Worm (Caenorhabditis elegans): Measurements from ENCODE around the gene C33D9.8.
A peak's percentile ranks its signal among the peaks of the same experiment; 100 is the strongest.

The C33D9.8 gene

DNA sequence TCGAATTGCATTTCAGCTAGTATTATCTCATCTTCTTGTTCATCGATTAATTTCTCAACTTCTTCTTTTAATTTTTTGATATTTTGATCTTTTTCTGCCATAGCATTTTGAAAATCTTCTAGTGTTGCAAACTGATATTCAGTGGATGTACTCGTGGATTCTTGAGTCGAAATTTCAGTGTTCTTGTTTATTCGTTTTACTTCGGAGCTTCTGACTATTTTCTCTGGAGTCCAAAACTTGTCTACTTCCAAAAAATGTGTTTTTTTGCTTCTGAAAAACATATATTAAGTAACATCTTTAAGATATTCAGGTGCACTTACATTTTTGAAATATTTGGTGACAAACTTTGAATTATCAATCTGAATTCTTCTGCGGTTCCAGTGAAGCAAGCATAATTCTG is 17.0 kb downstream of the C33D9.8 start, which contains the start of gene F20C5.5:
Gene F20C5.5 (minus strand): TSS at position 101 of the 400 bp plus-strand sequence.
- TF ChIP-seq tbp1 (GFP tag; optimal IDR thresholded peaks at IDR 0.05) (no peak), somi-1 (GFP tag; optimal IDR thresholded peaks at IDR 0.05) (no peak), F52B5.7 (tag; optimal IDR thresholded peaks at IDR 0.05) (no peak), madf-8 (GFP tag; conservative IDR thresholded peaks at IDR 0.05) (no peak), ztf-6 (GFP tag; IDR thresholded peaks at IDR 0.05) (no peak), sdz-38 (tag; optimal IDR thresholded peaks at IDR 0.05) (no peak), B0261.1 (tag; optimal IDR thresholded peaks at IDR 0.05) (no peak)

DNA sequence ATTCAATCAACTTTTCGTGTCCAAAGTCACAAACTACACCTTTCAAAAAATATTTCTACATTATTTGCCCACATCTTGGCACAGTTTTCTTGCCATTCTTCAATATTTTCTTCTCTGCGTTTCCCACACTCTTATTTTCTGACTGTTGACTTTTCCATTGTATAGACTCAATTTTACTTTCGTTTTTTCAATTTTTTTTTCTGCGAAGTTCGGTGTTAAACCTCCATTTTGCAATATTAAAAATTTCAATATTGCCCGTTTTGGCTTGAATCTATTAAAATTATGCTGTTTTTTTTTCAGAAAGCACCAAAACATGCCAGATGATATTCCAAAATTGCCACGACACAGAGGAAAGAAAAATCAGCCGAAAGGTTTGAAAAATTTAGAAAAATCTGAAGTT is 22.0 kb downstream of the C33D9.8 start, which contains the start of gene cdc-50.B:
Gene cdc-50.B (plus strand): TSS at position 301 of the 400 bp plus-strand sequence.
- TF ChIP-seq egrh-3 (GFP tag; IDR thresholded peaks at IDR 0.05) (no peak), Y95B8A.8 (GFP tag; IDR thresholded peaks at IDR 0.05) (no peak), cebp-2 (GFP tag; IDR thresholded peaks at IDR 0.05) (no peak), nfyb-1 (GFP tag; IDR thresholded peaks at IDR 0.05) (no peak), F10E7.11 (tag; optimal IDR thresholded peaks at IDR 0.05) (no peak)

DNA sequence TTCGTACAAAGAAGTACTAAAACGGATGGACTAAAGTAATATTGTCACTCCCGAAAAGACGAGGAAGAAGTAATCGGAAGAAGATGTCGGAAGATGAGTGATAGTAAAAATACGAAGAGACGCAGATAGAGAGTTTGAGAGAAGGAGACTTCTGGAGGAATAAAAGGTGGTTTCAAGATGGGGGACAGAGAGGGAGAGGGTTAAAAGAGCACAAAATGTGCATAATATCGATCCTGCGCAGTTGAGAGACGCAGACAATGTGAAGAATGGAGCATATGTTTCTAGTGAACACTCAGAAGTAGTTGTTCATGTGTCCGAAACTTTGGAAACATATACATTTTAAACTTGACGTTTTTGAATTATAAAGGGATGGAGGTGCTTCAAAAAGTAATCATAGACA is 24.1 kb downstream of the C33D9.8 start:
- TF ChIP-seq Y95B8A.8 (GFP tag; IDR thresholded peaks at IDR 0.05) (no peak), madf-10 (tag; optimal IDR thresholded peaks at IDR 0.05) (peak; percentile 88), chd-7 (tag; optimal IDR thresholded peaks at IDR 0.05) (no peak), F23B12.7 (tag; optimal IDR thresholded peaks at IDR 0.05; ENCODE audit: insufficient read depth) (no peak), Y53F4B.3 (GFP tag; IDR thresholded peaks at IDR 0.05) (no peak), F52B5.7 (tag; optimal IDR thresholded peaks at IDR 0.05) (no peak), egl-18 (GFP tag; IDR thresholded peaks at IDR 0.05) (no peak), bed-2 (GFP tag; IDR thresholded peaks at IDR 0.05) (no peak), hmg-1.2 (GFP tag; IDR thresholded peaks at IDR 0.05) (peak; percentile 60; the same call in 1 of the 2 replicates), ceh-27 (GFP tag; optimal IDR thresholded peaks at IDR 0.05) (no peak), lin-40 (tag; optimal IDR thresholded peaks at IDR 0.05) (no peak), unc-62 (GFP tag; optimal IDR thresholded peaks at IDR 0.05) (no peak), gei-17 (GFP tag; optimal IDR thresholded peaks at IDR 0.05) (no peak)

DNA sequence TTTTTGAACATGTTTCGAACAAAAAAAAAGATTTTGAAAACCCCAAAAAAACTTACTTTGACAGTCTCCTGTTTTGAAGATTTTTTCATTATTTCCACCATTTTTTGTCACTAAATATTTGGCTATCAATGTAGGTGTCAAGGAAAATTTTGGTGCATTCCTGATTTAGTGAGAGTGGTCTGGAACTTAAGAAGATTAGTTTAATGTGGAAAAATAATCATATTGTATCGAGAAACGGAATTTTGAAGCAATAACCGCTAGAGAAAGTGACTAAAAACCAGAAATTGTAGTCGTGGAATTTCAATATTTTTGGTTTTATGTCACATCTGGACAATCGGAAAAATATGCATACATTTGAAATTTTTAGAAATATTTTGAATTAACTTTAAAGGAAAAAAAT is 24.7 kb downstream of the C33D9.8 start, which contains the start of the genes F20C5.11 and klp-11:
Gene F20C5.11 (minus strand): TSS at position 101 of the 400 bp plus-strand sequence.
Gene klp-11 (minus strand): TSS at position 171 of the 400 bp plus-strand sequence.
- no peak for TF ChIP-seq unc-130 (GFP tag; optimal IDR thresholded peaks at IDR 0.05)
- no peak for TF ChIP-seq lin-35 (GFP tag; optimal IDR thresholded peaks at IDR 0.05)
- TF ChIP-seq him-1 (tag; optimal IDR thresholded peaks at IDR 0.05), result no peak

DNA sequence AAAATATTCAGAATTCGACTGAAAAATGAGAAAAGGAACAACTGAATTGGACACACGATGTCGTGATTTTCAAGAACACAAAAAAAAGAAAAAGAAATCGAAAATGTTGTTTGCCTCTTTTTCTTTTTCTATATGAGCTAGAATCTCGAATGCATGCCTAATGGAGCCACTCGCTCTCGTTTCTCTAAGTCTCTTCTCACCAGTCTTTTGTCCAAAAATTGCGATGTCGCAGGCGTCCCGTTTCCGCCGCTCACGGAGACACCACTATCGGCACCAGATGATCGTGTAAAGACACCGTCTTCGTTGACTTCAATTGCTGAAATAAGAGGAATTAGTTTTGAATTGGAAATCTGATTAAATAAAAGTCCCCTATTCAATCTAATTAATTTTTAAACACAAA is 27.9 kb downstream of the C33D9.8 start:
- TF ChIP-seq madf-10 (tag; optimal IDR thresholded peaks at IDR 0.05) (peak; percentile 99), hmg-1.2 (GFP tag; IDR thresholded peaks at IDR 0.05) (peak; percentile 47; the same call in 1 of the 2 replicates), mxl-1 (tag; optimal IDR thresholded peaks at IDR 0.05) (no peak), athp-1 (tag; optimal IDR thresholded peaks at IDR 0.05) (no peak), aptf-2 (GFP tag; conservative IDR thresholded peaks at IDR 0.05) (no peak), B0019.2 (GFP tag; conservative IDR thresholded peaks at IDR 0.05) (no peak)

DNA sequence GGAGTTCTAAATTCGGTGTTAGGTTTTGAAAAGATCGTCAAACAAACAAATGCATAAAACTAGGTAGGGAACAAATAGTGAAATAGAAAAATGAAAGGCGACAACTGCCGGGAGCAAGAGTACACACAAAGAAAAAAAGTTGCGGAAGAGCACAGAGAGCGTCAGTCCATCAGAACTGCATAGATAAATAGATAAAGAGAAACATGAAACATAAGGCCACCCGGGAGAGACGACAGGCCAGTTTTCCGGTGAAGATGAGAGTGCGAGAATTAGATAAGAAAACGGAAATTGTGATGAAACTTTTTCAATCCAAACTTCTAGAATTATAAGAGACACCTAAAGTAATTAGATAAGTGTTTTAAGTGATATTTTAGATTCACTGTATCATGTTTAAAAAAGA is 28.8 kb downstream of the C33D9.8 start:
- peak; percentile 74 for TF ChIP-seq nhr-80 (tag; optimal IDR thresholded peaks at IDR 0.05)
- TF ChIP-seq lir-1 (GFP tag; conservative IDR thresholded peaks at IDR 0.05), result no peak
- peak; percentile 83 for TF ChIP-seq madf-10 (tag; optimal IDR thresholded peaks at IDR 0.05)

Data from whole organism, young adult.